Worm (Caenorhabditis elegans) whole organism, late embryonic: ENCODE data around the gene degl-1.

ENCODE experiments used
- ama-1 ChIP-seq: fragments of 150-350 bp; optimal IDR thresholded peaks from 2 replicates; lab custom pipeline; 2014
- elt-2 ChIP-seq: sonication (generic microtip); optimal IDR thresholded peaks from 2 replicates; lab custom pipeline; 2016; ENCODE audit warnings: missing genetic modification reagents, missing genetic modification characterization, missing compliant biosample characterization
- hlh-30 ChIP-seq: sonication (generic microtip); optimal IDR thresholded peaks from 2 replicates; lab custom pipeline; 2017; ENCODE audit warnings: antibody characterized with exemption, missing genetic modification characterization, missing compliant biosample characterization; ENCODE audit not compliant: insufficient read depth
- mec-3 ChIP-seq: sonication (generic microtip); optimal IDR thresholded peaks from 2 replicates; lab custom pipeline; 2016; ENCODE audit warnings: borderline replicate concordance, missing genetic modification characterization, missing compliant biosample characterization
- nhr-11 ChIP-seq: fragments of 150-350 bp; optimal IDR thresholded peaks from 2 replicates; lab custom pipeline; 2014; ENCODE audit warnings: missing biosample characterization, missing genetic modification characterization
- pha-4 ChIP-seq: fragments of 150-350 bp; optimal IDR thresholded peaks from 2 replicates; lab custom pipeline; 2018; ENCODE audit warnings: missing biosample characterization, missing genetic modification reagents, missing genetic modification characterization

DNA sequence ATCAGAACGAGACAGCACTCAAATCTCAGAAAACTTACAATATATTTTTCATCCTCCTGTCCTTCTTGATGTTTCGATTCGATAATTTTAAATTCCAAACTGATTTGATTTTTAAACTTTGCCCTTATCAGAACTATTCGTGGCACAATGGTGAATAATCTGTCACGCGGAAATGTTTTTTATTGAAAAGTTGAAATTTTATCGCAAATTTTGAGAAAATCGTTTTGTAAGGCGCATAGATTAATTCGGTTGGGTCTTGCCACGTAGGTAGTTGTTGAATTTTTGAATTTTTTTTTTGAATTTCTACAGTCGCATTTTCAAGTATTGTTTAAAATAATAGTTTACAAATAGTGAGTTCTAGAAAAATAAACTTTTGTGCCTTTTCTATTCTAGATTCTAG, 10.4 kb downstream of the degl-1 start, which contains the start of gene ptp-5.2:
- TF ChIP-seq elt-2 (tag; lab: Kevin White, UChicago) (no peak), ama-1 (lab: Kevin White, UChicago) (no peak), pha-4 (tag; lab: Kevin White, UChicago) (no peak), hlh-30 (tag; lab: Kevin White, UChicago) (no peak), nhr-11 (tag; lab: Kevin White, UChicago) (no peak), mec-3 (tag; lab: Kevin White, UChicago) (no peak)
